Worm (Caenorhabditis elegans) whole organism, late embryonic: ENCODE data around the gene Y47D7A.2.

Source experiments
- K09A11.1 ChIP-seq: sonication (generic microtip); optimal IDR thresholded peaks from 2 replicates; lab custom pipeline; 2017; ENCODE audit warnings: antibody characterized with exemption, mild to moderate bottlenecking, missing genetic modification characterization, missing compliant biosample characterization; ENCODE audit not compliant: insufficient read depth
- ceh-45 ChIP-seq: fragments of 200-800 bp; sonication (Bioruptor generic); IDR thresholded peaks from 2 replicates; pipeline ENCODE4 v1.3.6; 2022; ENCODE audit warnings: missing genetic modification reagents, missing genetic modification characterization, missing compliant biosample characterization
- gmeb-2 ChIP-seq: sonication (generic microtip); optimal IDR thresholded peaks from 2 replicates; lab custom pipeline; 2016; ENCODE audit warnings: missing genetic modification characterization, inconsistent platforms, missing compliant biosample characterization
- lim-6 ChIP-seq: sonication (generic microtip); optimal IDR thresholded peaks from 2 replicates; lab custom pipeline; 2016; ENCODE audit warnings: missing genetic modification characterization, missing compliant biosample characterization
- madf-2 ChIP-seq: sonication (generic microtip); optimal IDR thresholded peaks from 2 replicates; lab custom pipeline; 2017; ENCODE audit warnings: missing genetic modification characterization, missing compliant biosample characterization
- mec-3 ChIP-seq: sonication (generic microtip); optimal IDR thresholded peaks from 2 replicates; lab custom pipeline; 2016; ENCODE audit warnings: borderline replicate concordance, missing genetic modification characterization, missing compliant biosample characterization
- nhr-11 ChIP-seq: fragments of 150-350 bp; optimal IDR thresholded peaks from 2 replicates; lab custom pipeline; 2014; ENCODE audit warnings: missing biosample characterization, missing genetic modification characterization
- pha-2 ChIP-seq: sonication (generic microtip); optimal IDR thresholded peaks from 2 replicates; lab custom pipeline; 2017; ENCODE audit warnings: mild to moderate bottlenecking, missing genetic modification characterization, missing compliant biosample characterization
- pqm-1 ChIP-seq: sonication (generic microtip); optimal IDR thresholded peaks from 2 replicates; lab custom pipeline; 2016; ENCODE audit warnings: missing genetic modification characterization, missing compliant biosample characterization
- rnt-1 ChIP-seq: sonication (generic microtip); optimal IDR thresholded peaks from 2 replicates; lab custom pipeline; 2016; ENCODE audit warnings: missing genetic modification characterization, missing compliant biosample characterization
- sdc-2 ChIP-seq: sonication (generic microtip); optimal IDR thresholded peaks from 2 replicates; lab custom pipeline; 2016; ENCODE audit warnings: missing genotype, missing genetic modification characterization, missing compliant biosample characterization

DNA sequence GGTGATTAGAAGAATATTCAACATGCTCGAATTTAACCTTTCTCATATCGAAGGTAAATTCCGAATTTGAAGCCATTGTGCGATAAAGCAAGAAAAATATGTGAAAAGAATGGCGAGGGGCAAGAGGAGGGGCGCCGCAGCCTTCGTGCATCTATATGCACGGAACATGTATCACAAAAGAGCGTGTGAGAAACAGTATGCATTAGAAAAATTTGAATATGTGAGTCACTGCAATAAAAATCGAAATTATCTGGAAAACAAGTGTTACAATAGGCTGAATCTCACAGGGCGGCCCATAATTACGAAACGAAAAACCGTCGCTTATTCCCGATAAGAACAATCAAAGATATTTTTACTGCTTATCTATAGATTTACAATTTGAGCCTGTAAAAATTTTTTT, 18.2 kb upstream of the Y47D7A.2 start, which contains the start of gene F13A2.5:
- TF ChIP-seq pqm-1 (tag; lab: Kevin White, UChicago): no peak
- no peak for TF ChIP-seq sdc-2 (tag; lab: Kevin White, UChicago)
- no peak for TF ChIP-seq lim-6
- no peak for TF ChIP-seq K09A11.1
- TF ChIP-seq pha-2 (tag; lab: Kevin White, UChicago): no peak
- no peak for TF ChIP-seq mec-3 (tag; lab: Kevin White, UChicago)
- TF ChIP-seq gmeb-2 (tag; lab: Kevin White, UChicago): no peak
- TF ChIP-seq nhr-11 (tag; lab: Kevin White, UChicago): no peak
- TF ChIP-seq madf-2 (tag; lab: Kevin White, UChicago): no peak
- no peak for TF ChIP-seq rnt-1 (tag; lab: Kevin White, UChicago)
- TF ChIP-seq ceh-45 (GFP tag; lab: Robert Waterston, UW): no peak
